Fruit fly (Drosophila melanogaster): ENCODE data around the gene ND-13B.

The ND-13B gene

DNA sequence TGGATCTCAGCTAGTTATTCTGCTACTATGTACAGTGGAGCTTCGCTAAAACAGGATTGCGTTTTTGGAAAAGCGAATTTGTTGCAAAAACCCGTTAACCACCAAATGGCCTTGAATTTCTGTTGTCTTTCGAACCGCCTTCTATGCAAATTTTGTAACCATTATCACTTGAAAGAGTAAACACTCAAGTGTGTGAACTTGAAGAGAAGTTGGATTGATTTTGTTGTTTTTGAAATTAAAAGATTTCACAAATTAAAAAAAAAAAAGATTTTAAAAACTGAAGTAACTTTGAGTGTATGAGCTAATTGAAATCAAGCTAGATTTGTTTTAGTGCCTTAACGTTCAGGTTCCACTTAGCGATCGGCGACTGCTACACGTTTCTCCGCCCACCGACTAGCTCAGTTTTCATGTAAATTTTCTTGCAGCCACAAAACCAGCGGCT, 10.0 kb downstream of the ND-13B start (continued):
- TF ChIP-seq gro (GFP tag; optimal IDR thresholded peaks at IDR 0.05), result no peak
- peak; percentile 93 for TF ChIP-seq sens (GFP tag)
- TF ChIP-seq CG10267 (tag; optimal IDR thresholded peaks at IDR 0.05), result peak; percentile 49
- peak; percentile 28 for TF ChIP-seq CG5245 (GFP tag; optimal IDR thresholded peaks at IDR 0.05)
- TF ChIP-seq zfh2 (GFP tag; optimal IDR thresholded peaks at IDR 0.05), result peak; percentile 55
- peak; percentile 19 for TF ChIP-seq fd3F (GFP tag; optimal IDR thresholded peaks at IDR 0.05)
- TF ChIP-seq CG2199 (GFP tag; IDR thresholded peaks at IDR 0.05), result 0 out of 3 replicates have a peak, but pooled peaks have one; percentile 59
- TF ChIP-seq corto (GFP tag; optimal IDR thresholded peaks at IDR 0.05), result no peak
- TF ChIP-seq CG17385 (GFP tag; optimal IDR thresholded peaks at IDR 0.05), result peak; percentile 45
- TF ChIP-seq CG7556 (GFP tag; optimal IDR thresholded peaks at IDR 0.05), result peak; percentile 79
- TF ChIP-seq CG1603 (tag; optimal IDR thresholded peaks at IDR 0.05), result peak; percentile 51
- TF ChIP-seq vvl (GFP tag; IDR thresholded peaks at IDR 0.05), result peak; percentile 58; the same call in 1 of the 2 replicates
- TF ChIP-seq maf-S (GFP tag; optimal IDR thresholded peaks at IDR 0.05), result peak; percentile 80
- peak; percentile 80 for TF ChIP-seq sisA (GFP tag; IDR thresholded peaks at IDR 0.05)
- peak; percentile 67 for TF ChIP-seq CG9437 (GFP tag; optimal IDR thresholded peaks at IDR 0.05)
- TF ChIP-seq CG6813 (GFP tag; optimal IDR thresholded peaks at IDR 0.05), result no peak
- TF ChIP-seq wor (GFP tag; IDR thresholded peaks at IDR 0.05), result peak; percentile 61
- TF ChIP-seq run (tag; optimal IDR thresholded peaks at IDR 0.05), result peak; percentile 24
- TF ChIP-seq row (GFP tag; IDR thresholded peaks at IDR 0.05), result peak; percentile 68
- peak; percentile 48 for TF ChIP-seq Asciz (GFP tag; optimal IDR thresholded peaks at IDR 0.05)
- TF ChIP-seq Dad (GFP tag; optimal IDR thresholded peaks at IDR 0.05), result peak; percentile 14
- TF ChIP-seq Blimp-1 (GFP tag; optimal IDR thresholded peaks at IDR 0.05), result peak; percentile 64
- peak; percentile 56 for TF ChIP-seq CG1602 (GFP tag; optimal IDR thresholded peaks at IDR 0.05)
- peak; percentile 52 for TF ChIP-seq Camta (GFP tag; optimal IDR thresholded peaks at IDR 0.05)
- no peak for TF ChIP-seq CG6175 (GFP tag; IDR thresholded peaks at IDR 0.05)
- no peak for TF ChIP-seq tna (GFP tag; IDR thresholded peaks at IDR 0.05; ENCODE audit: partially characterized antibody)
- TF ChIP-seq kay (GFP tag; optimal IDR thresholded peaks at IDR 0.05), result no peak
- peak; percentile 59 for TF ChIP-seq CG13424 (tag; optimal IDR thresholded peaks at IDR 0.05)
- TF ChIP-seq trem (tag; optimal IDR thresholded peaks at IDR 0.05), result peak; percentile 53
- TF ChIP-seq Hr51 (GFP tag; optimal IDR thresholded peaks at IDR 0.05), result peak in 1 of 2 experiments; percentile 67
- TF ChIP-seq CG16779 (GFP tag; IDR thresholded peaks at IDR 0.05), result 0 out of 2 replicates have a peak, but pooled peaks have one; percentile 28
- TF ChIP-seq seq (GFP tag; IDR thresholded peaks at IDR 0.05), result 0 out of 2 replicates have a peak, but pooled peaks have one; percentile 65
- TF ChIP-seq CG13775 (GFP tag; optimal IDR thresholded peaks at IDR 0.05), result peak; percentile 49
- TF ChIP-seq slbo (GFP tag; IDR thresholded peaks at IDR 0.05), result peak; percentile 56
- peak; percentile 35 for TF ChIP-seq CG16815 (GFP tag; optimal IDR thresholded peaks at IDR 0.05)
- TF ChIP-seq nau (GFP tag; optimal IDR thresholded peaks at IDR 0.05), result peak; percentile 63
- TF ChIP-seq CG6765 (GFP tag; optimal IDR thresholded peaks at IDR 0.05), result peak; percentile 39
- peak; percentile 36 for TF ChIP-seq D19B (GFP tag; optimal IDR thresholded peaks at IDR 0.05)
- peak; percentile 59 for TF ChIP-seq Ada2b (GFP tag; IDR thresholded peaks at IDR 0.05)
- TF ChIP-seq CG13296 (GFP tag; optimal IDR thresholded peaks at IDR 0.05), result peak; percentile 70
- TF ChIP-seq CG17359 (tag; optimal IDR thresholded peaks at IDR 0.05), result peak; percentile 80
- TF ChIP-seq Aef1 (GFP tag; IDR thresholded peaks at IDR 0.05), result no peak; the same call in 2 of the 3 replicates
- peak; percentile 54; the same call in 1 of the 2 replicates for TF ChIP-seq CG32767 (GFP tag; IDR thresholded peaks at IDR 0.05)
- peak; percentile 60 for TF ChIP-seq HLH3B (GFP tag; IDR thresholded peaks at IDR 0.05)
- no peak for TF ChIP-seq CG3726 (GFP tag; IDR thresholded peaks at IDR 0.05)
- TF ChIP-seq pho (GFP tag; optimal IDR thresholded peaks at IDR 0.05), result peak; percentile 44
- TF ChIP-seq zf30C (GFP tag; optimal IDR thresholded peaks at IDR 0.05), result no peak
- peak; percentile 72; the same call in 1 of the 3 replicates for TF ChIP-seq so (GFP tag; IDR thresholded peaks at IDR 0.05)
- TF ChIP-seq Six4 (GFP tag; optimal IDR thresholded peaks at IDR 0.05), result peak; percentile 46
- peak; percentile 70 for TF ChIP-seq Antp (GFP tag; optimal IDR thresholded peaks at IDR 0.05)
